Worm (Caenorhabditis elegans) whole organism, L3 larva: Measurements from ENCODE around the gene aqp-3.

Source experiments
- ceh-16 ChIP-seq: sonication (generic microtip); optimal IDR thresholded peaks from 2 replicates; lab custom pipeline; 2017; ENCODE audit warnings: missing biosample characterization, missing genetic modification characterization
- ceh-82 ChIP-seq: fragments of 150-350 bp; optimal IDR thresholded peaks from 2 replicates; lab custom pipeline; 2014; ENCODE audit warnings: missing biosample characterization, missing genetic modification characterization
- ceh-9 ChIP-seq: sonication (generic microtip); optimal IDR thresholded peaks from 2 replicates; lab custom pipeline; 2018; ENCODE audit warnings: missing biosample characterization, missing genetic modification characterization
- egl-27 ChIP-seq: sonication (generic microtip); optimal IDR thresholded peaks from 4 replicates; lab custom pipeline; 2017; ENCODE audit warnings: missing biosample characterization, missing genetic modification reagents, missing genetic modification characterization
- elt-1 ChIP-seq: fragments of 150-350 bp; optimal IDR thresholded peaks from 2 replicates; lab custom pipeline; 2014; ENCODE audit warnings: missing biosample characterization, missing genetic modification characterization
- elt-2 ChIP-seq: sonication (generic microtip); optimal IDR thresholded peaks from 2 replicates; lab custom pipeline; 2016; ENCODE audit warnings: missing genetic modification reagents, mild to moderate bottlenecking, missing genetic modification characterization, missing compliant biosample characterization
- elt-3 ChIP-seq, 3 experiments: fragments of 150-350 bp in 1 of 3; sonication (generic microtip) in 2 of 3; optimal IDR thresholded peaks; 2 replicates in 2 of 3; 4 replicates in 1 of 3; lab custom pipeline; 2014 to 2017; ENCODE audit warnings: missing biosample characterization in 3 of 3, missing genetic modification characterization in 3 of 3
- fkh-10 ChIP-seq: sonication (generic microtip); optimal IDR thresholded peaks from 2 replicates; lab custom pipeline; 2017; ENCODE audit warnings: missing biosample characterization, missing genetic modification reagents, missing genetic modification characterization
- fkh-2 ChIP-seq: fragments of 150-350 bp; optimal IDR thresholded peaks from 2 replicates; lab custom pipeline; 2014; ENCODE audit warnings: missing biosample characterization, missing genetic modification reagents, missing genetic modification characterization
- lin-15B ChIP-seq: fragments of 150-350 bp; optimal IDR thresholded peaks from 2 replicates; lab custom pipeline; 2014; ENCODE audit warnings: missing biosample characterization, missing genetic modification characterization
- mdl-1 ChIP-seq: fragments of 150-350 bp; optimal IDR thresholded peaks from 2 replicates; lab custom pipeline; 2014; ENCODE audit warnings: missing biosample characterization, missing genetic modification characterization
- mml-1 ChIP-seq: fragments of 150-350 bp; sonication (generic microtip); optimal IDR thresholded peaks from 3 replicates; lab custom pipeline; 2014; ENCODE audit warnings: missing biosample characterization, missing genetic modification characterization
- nfya-1 ChIP-seq: sonication (generic microtip); optimal IDR thresholded peaks from 2 replicates; lab custom pipeline; 2017; ENCODE audit warnings: missing genetic modification characterization, mild to moderate bottlenecking, missing compliant biosample characterization, antibody characterized with exemption, moderate library complexity; ENCODE audit not compliant: insufficient read depth
- nhr-11 ChIP-seq: fragments of 150-350 bp; optimal IDR thresholded peaks from 2 replicates; lab custom pipeline; 2014; ENCODE audit warnings: missing biosample characterization, missing genetic modification characterization
- nhr-23 ChIP-seq: fragments of 150-350 bp; optimal IDR thresholded peaks from 2 replicates; lab custom pipeline; 2014; ENCODE audit warnings: missing biosample characterization, missing genetic modification reagents, missing genetic modification characterization
- nhr-25 ChIP-seq: sonication (generic microtip); optimal IDR thresholded peaks from 2 replicates; lab custom pipeline; 2017; ENCODE audit warnings: missing biosample characterization, missing genetic modification characterization
- nhr-43 ChIP-seq: sonication (generic microtip); optimal IDR thresholded peaks from 2 replicates; lab custom pipeline; 2016; ENCODE audit warnings: mild to moderate bottlenecking, missing genetic modification characterization, missing compliant biosample characterization; ENCODE audit not compliant: poor library complexity, severe bottlenecking
- nhr-77 ChIP-seq: fragments of 150-350 bp; optimal IDR thresholded peaks from 2 replicates; lab custom pipeline; 2014; ENCODE audit warnings: missing biosample characterization, missing genetic modification characterization
- pqm-1 ChIP-seq: fragments of 150-350 bp; optimal IDR thresholded peaks from 2 replicates; lab custom pipeline; 2017; ENCODE audit warnings: missing biosample characterization, missing genetic modification characterization, inconsistent platforms
- skn-1 ChIP-seq: fragments of 150-350 bp; optimal IDR thresholded peaks from 2 replicates; lab custom pipeline; 2014; ENCODE audit warnings: missing biosample characterization, missing genetic modification characterization
- ztf-4 ChIP-seq: fragments of 150-350 bp; optimal IDR thresholded peaks from 2 replicates; lab custom pipeline; 2014; ENCODE audit warnings: missing biosample characterization, missing genetic modification characterization

The aqp-3 gene

DNA sequence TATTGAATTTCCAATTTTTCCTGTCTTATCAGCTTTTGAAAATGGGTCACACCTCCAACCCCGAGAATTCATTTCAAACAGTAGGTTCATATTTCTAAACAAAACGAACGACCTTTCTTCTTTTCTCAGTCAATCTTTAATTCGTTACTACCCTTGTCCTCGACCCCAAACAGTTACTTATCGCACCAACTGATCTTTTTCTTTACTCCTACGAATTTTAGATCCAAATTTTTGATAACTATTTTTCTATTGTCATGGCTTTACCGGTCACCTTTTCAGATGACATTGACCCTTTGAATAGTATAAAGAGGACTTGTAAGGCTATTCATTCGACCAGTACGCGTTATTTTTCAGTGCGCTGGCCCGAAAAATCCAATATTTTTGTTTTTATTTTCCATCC lies 50.1 kb downstream of the aqp-3 start:
- TF ChIP-seq nhr-23 (tag; lab: Kevin White, UChicago) (peak; percentile 60), elt-1 (tag; lab: Kevin White, UChicago) (peak; percentile 91), fkh-2 (tag; lab: Kevin White, UChicago) (no peak), mdl-1 (tag; lab: Kevin White, UChicago) (no peak), ceh-9 (tag; lab: Kevin White, UChicago) (no peak), skn-1 (tag; lab: Kevin White, UChicago) (no peak), fkh-10 (GFP tag; lab: Kevin White, UChicago) (no peak), elt-3 (tag; optimal IDR thresholded peaks at IDR 0.05; lab: Kevin White, UChicago) (no peak), mml-1 (no peak), nhr-25 (tag; lab: Kevin White, UChicago) (peak; percentile 47), pqm-1 (tag; lab: Kevin White, UChicago) (no peak), nhr-77 (no peak), nhr-43 (tag; lab: Kevin White, UChicago) (no peak), ceh-16 (tag; lab: Kevin White, UChicago) (no peak), nhr-11 (tag; lab: Kevin White, UChicago) (no peak), nfya-1 (tag; lab: Kevin White, UChicago) (no peak), ceh-82 (tag; lab: Kevin White, UChicago) (no peak), ztf-4 (tag; lab: Kevin White, UChicago) (no peak), lin-15B (tag; lab: Kevin White, UChicago) (no peak)

DNA sequence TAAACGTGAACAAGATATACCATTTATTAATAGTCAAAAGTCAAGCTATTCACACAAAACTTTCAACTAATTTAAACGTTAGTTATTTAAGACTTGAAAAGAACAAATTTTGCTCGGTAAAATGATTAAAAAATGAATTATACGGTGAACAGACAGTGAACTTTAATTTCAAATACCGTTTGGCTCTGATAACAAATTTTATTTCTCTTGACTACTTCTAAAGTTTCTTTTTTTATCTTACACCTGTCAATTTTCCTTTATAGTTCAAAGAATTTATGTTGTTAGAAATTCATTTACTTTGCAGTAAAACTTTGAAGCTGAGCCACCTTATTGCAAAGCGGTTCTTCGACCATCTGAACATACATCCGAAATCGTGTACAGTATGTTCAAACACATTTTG lies 50.9 kb downstream of the aqp-3 start, which contains the start of gene ZK593.3:
ZK593.3 (plus strand) TSS at position 301 of the 400 bp plus-strand sequence.
- no peak for TF ChIP-seq fkh-2 (tag; lab: Kevin White, UChicago)
- no peak for TF ChIP-seq nfya-1 (tag; lab: Kevin White, UChicago)
- no peak for TF ChIP-seq ztf-4 (tag; lab: Kevin White, UChicago)
- peak; percentile 5 for TF ChIP-seq pqm-1 (tag; lab: Kevin White, UChicago)
- TF ChIP-seq, all 47 proteins: peak for 1

DNA sequence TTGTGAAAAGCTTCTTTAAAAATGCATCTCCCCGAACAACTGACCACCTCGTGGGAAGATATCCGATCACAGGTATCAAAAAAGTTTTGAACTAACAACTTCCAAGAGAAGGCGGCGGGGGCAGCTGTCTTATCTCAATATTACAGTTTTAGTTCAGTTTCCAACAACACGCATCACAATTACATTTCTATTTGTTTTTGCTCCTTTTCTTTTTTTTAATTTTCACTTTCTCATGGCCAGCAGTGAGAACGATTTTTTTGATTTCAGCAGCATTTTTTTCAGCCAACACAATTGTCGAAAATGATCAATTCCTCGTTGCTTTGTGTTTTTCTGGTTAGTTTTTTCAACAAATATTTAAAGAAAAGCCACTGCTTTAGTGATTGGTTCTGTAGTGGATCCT lies 53.2 kb downstream of the aqp-3 start, which contains the start of gene ZK593.2:
ZK593.2 (plus strand) TSS at position 301 of the 400 bp plus-strand sequence.
- peak; percentile 40 for TF ChIP-seq elt-2 (tag; lab: Kevin White, UChicago)
- TF ChIP-seq egl-27 (tag; lab: Kevin White, UChicago): no peak
